Fruit fly (Drosophila melanogaster) whole organism, embryonic: Measurements from ENCODE around the gene woc.

Experiments
- CG10321 ChIP-seq: fragments of 200-800 bp; sonication (Bioruptor generic); IDR thresholded peaks from 2 replicates; pipeline ENCODE4 v1.3.6; 2022; ENCODE audit warnings: missing biosample characterization, missing genetic modification characterization
- CG10959 ChIP-seq: fragments of 200-800 bp; sonication (Bioruptor generic); IDR thresholded peaks from 2 replicates; pipeline ENCODE4 v1.3.6; 2022; ENCODE audit warnings: missing biosample characterization, missing genetic modification characterization
- CG12769 ChIP-seq: fragments of 200-800 bp; sonication (Bioruptor generic); optimal IDR thresholded peaks from 2 replicates; lab custom pipeline; 2019; ENCODE audit warnings: missing biosample characterization, mild to moderate bottlenecking, missing genetic modification characterization, moderate library complexity
- CG12942 ChIP-seq: fragments of 200-800 bp; sonication (Bioruptor generic); optimal IDR thresholded peaks from 3 replicates; lab custom pipeline; 2016; ENCODE audit warnings: missing biosample characterization, missing genetic modification characterization
- CG13123 ChIP-seq: fragments of 200-800 bp; sonication (Bioruptor generic); optimal IDR thresholded peaks from 2 replicates; lab custom pipeline; 2016; ENCODE audit warnings: missing biosample characterization, missing genetic modification characterization
- CG15514 ChIP-seq: fragments of 200-800 bp; sonication (Bioruptor generic); optimal IDR thresholded peaks from 3 replicates; lab custom pipeline; 2017; ENCODE audit warnings: missing biosample characterization, missing genetic modification characterization, mild to moderate bottlenecking, moderate library complexity, missing genetic modification reagents
- CG15601 ChIP-seq: fragments of 200-800 bp; sonication (Bioruptor generic); optimal IDR thresholded peaks from 3 replicates; lab custom pipeline; 2019; ENCODE audit warnings: missing biosample characterization, mild to moderate bottlenecking, missing genetic modification characterization, moderate library complexity
- CG16779 ChIP-seq: fragments of 200-800 bp; sonication (Bioruptor generic); IDR thresholded peaks from 2 replicates; pipeline ENCODE4 v1.3.6; 2022; ENCODE audit warnings: missing biosample characterization, missing genetic modification characterization
- CG16863 ChIP-seq: fragments of 200-800 bp; sonication (Bioruptor generic); optimal IDR thresholded peaks from 3 replicates; lab custom pipeline; 2016; ENCODE audit warnings: missing biosample characterization, missing genetic modification characterization
- CG17361 ChIP-seq: fragments of 200-800 bp; sonication (Bioruptor generic); IDR thresholded peaks from 3 replicates; pipeline ENCODE4 v1.3.6; 2022; ENCODE audit warnings: missing biosample characterization, missing genetic modification characterization
- CG2120 ChIP-seq: fragments of 200-800 bp; sonication (Bioruptor generic); optimal IDR thresholded peaks from 3 replicates; lab custom pipeline; 2016; ENCODE audit warnings: missing biosample characterization, missing genetic modification characterization
- CG3163 ChIP-seq: fragments of 200-800 bp; sonication (Bioruptor generic); optimal IDR thresholded peaks from 3 replicates; lab custom pipeline; 2016; ENCODE audit warnings: missing biosample characterization, missing genetic modification characterization
- CG42726 ChIP-seq: fragments of 200-800 bp; sonication (Bioruptor generic); IDR thresholded peaks from 2 replicates; pipeline ENCODE4 v1.3.6; 2022; ENCODE audit warnings: missing biosample characterization, missing genetic modification characterization; ENCODE audit not compliant: partially characterized antibody
- CG6272 ChIP-seq: fragments of 200-800 bp; sonication (Bioruptor generic); IDR thresholded peaks from 2 replicates; pipeline ENCODE4 v1.3.6; 2022; ENCODE audit warnings: missing biosample characterization, missing genetic modification characterization
- CG6813 ChIP-seq: fragments of 200-800 bp; sonication (Bioruptor generic); optimal IDR thresholded peaks from 2 replicates; lab custom pipeline; 2017; ENCODE audit warnings: missing biosample characterization, missing genetic modification characterization, mild to moderate bottlenecking, moderate library complexity, missing genetic modification reagents
- CG6854 ChIP-seq: fragments of 200-800 bp; sonication (Bioruptor generic); optimal IDR thresholded peaks from 3 replicates; lab custom pipeline; 2017; ENCODE audit warnings: missing biosample characterization, mild to moderate bottlenecking, missing genetic modification characterization
- CG8765 ChIP-seq: fragments of 200-800 bp; sonication (Bioruptor generic); IDR thresholded peaks from 2 replicates; pipeline ENCODE4 v1.3.6; 2022; ENCODE audit warnings: missing biosample characterization, missing genetic modification characterization
- CG8924 ChIP-seq: fragments of 200-800 bp; optimal IDR thresholded peaks from 3 replicates; lab custom pipeline; 2019; ENCODE audit warnings: missing biosample characterization, mild to moderate bottlenecking, missing genetic modification characterization, moderate library complexity
- CG8944 ChIP-seq: fragments of 200-800 bp; sonication (Bioruptor generic); optimal IDR thresholded peaks from 3 replicates; lab custom pipeline; 2016; ENCODE audit warnings: missing biosample characterization, missing genetic modification characterization
- CG9609 ChIP-seq: fragments of 200-800 bp; sonication (Bioruptor generic); optimal IDR thresholded peaks from 3 replicates; lab custom pipeline; 2016; ENCODE audit warnings: missing biosample characterization, missing genetic modification characterization
- D19B ChIP-seq: fragments of 200-800 bp; sonication (Bioruptor generic); optimal IDR thresholded peaks from 2 replicates; lab custom pipeline; 2017; ENCODE audit warnings: missing biosample characterization, mild to moderate bottlenecking, missing genetic modification characterization
- Doc3 ChIP-seq: fragments of 200-800 bp; sonication (Bioruptor generic); IDR thresholded peaks from 3 replicates; pipeline ENCODE4 v1.3.6; 2022; ENCODE audit warnings: missing biosample characterization, missing genetic modification characterization; ENCODE audit not compliant: partially characterized antibody
- ERR ChIP-seq: fragments of 200-800 bp; sonication (Bioruptor generic); optimal IDR thresholded peaks from 2 replicates; lab custom pipeline; 2016; ENCODE audit warnings: missing biosample characterization, missing genetic modification characterization
- Fer2 ChIP-seq: fragments of 200-800 bp; sonication (Bioruptor generic); optimal IDR thresholded peaks from 2 replicates; lab custom pipeline; 2018; ENCODE audit warnings: missing biosample characterization, mild to moderate bottlenecking, missing genetic modification characterization, moderate library complexity
- Hand ChIP-seq: fragments of 200-800 bp; sonication (Bioruptor generic); optimal IDR thresholded peaks from 2 replicates; lab custom pipeline; 2017; ENCODE audit warnings: mild to moderate bottlenecking, missing biosample characterization, missing genetic modification reagents, missing genetic modification characterization
- MBD-R2 ChIP-seq: fragments of 200-800 bp; sonication (Bioruptor generic); IDR thresholded peaks from 2 replicates; pipeline ENCODE4 v1.3.6; 2022; ENCODE audit warnings: missing biosample characterization, missing genetic modification characterization
- MESR4 ChIP-seq: fragments of 200-800 bp; sonication (Bioruptor generic); optimal IDR thresholded peaks from 2 replicates; lab custom pipeline; 2018; ENCODE audit warnings: missing biosample characterization, mild to moderate bottlenecking, missing genetic modification characterization, moderate library complexity
- Max ChIP-seq: fragments of 200-800 bp; sonication (Bioruptor generic); optimal IDR thresholded peaks from 2 replicates; lab custom pipeline; 2016; ENCODE audit warnings: missing biosample characterization, mild to moderate bottlenecking, missing genetic modification characterization
- NC2α ChIP-seq: fragments of 200-800 bp; sonication (Bioruptor generic); optimal IDR thresholded peaks from 2 replicates; lab custom pipeline; 2016; ENCODE audit warnings: missing biosample characterization, missing genetic modification characterization
- NFAT ChIP-seq: fragments of 200-800 bp; sonication (Bioruptor generic); IDR thresholded peaks from 2 replicates; pipeline ENCODE4 v1.3.6; 2022; ENCODE audit warnings: missing biosample characterization, missing genetic modification characterization
- Ptx1 ChIP-seq: fragments of 200-800 bp; sonication (Bioruptor generic); IDR thresholded peaks from 2 replicates; pipeline ENCODE4 v1.3.6; 2022; ENCODE audit warnings: missing biosample characterization, missing genetic modification characterization
- Six4 ChIP-seq: fragments of 200-800 bp; sonication (Bioruptor generic); optimal IDR thresholded peaks from 2 replicates; lab custom pipeline; 2016; ENCODE audit warnings: missing biosample characterization, missing genetic modification characterization
- Stat92E ChIP-seq, 3 experiments: fragments of >200 bp in 2 of 3; fragments of 200-800 bp in 1 of 3; sonication (Bioruptor generic) in 1 of 3; optimal IDR thresholded peaks; 2 replicates each; lab custom pipeline; 2017 to 2019; ENCODE audit warnings: missing biosample characterization in 3 of 3, missing genetic modification characterization in 3 of 3, mild to moderate bottlenecking in 1 of 3, moderate library complexity in 1 of 3
- dati ChIP-seq: fragments of 200-800 bp; sonication (Bioruptor generic); IDR thresholded peaks from 2 replicates; pipeline ENCODE4 v1.3.6; 2022; ENCODE audit warnings: missing biosample characterization, missing genetic modification characterization
- emc ChIP-seq: fragments of 200-800 bp; sonication (Bioruptor generic); optimal IDR thresholded peaks from 2 replicates; lab custom pipeline; 2016; ENCODE audit warnings: missing biosample characterization, missing genetic modification characterization
- eve ChIP-seq, 2 experiments: fragments of >200 bp; optimal IDR thresholded peaks; 2 replicates each; lab custom pipeline; 2017; ENCODE audit warnings: missing biosample characterization in 2 of 2, missing genetic modification characterization in 2 of 2
- ftz-f1 ChIP-seq: fragments of 200-800 bp; sonication (Bioruptor generic); optimal IDR thresholded peaks from 2 replicates; lab custom pipeline; 2016; ENCODE audit warnings: missing biosample characterization, missing genetic modification characterization
- ind ChIP-seq: fragments of 200-800 bp; sonication (Bioruptor generic); optimal IDR thresholded peaks from 3 replicates; lab custom pipeline; 2016; ENCODE audit warnings: missing biosample characterization, missing genetic modification characterization
- jing ChIP-seq: fragments of 200-800 bp; sonication (Bioruptor generic); optimal IDR thresholded peaks from 2 replicates; lab custom pipeline; 2018; ENCODE audit warnings: missing biosample characterization, mild to moderate bottlenecking, missing genetic modification characterization
- klu ChIP-seq: fragments of 200-800 bp; sonication (Bioruptor generic); IDR thresholded peaks from 2 replicates; pipeline ENCODE4 v1.3.6; 2022; ENCODE audit warnings: missing biosample characterization, missing genetic modification characterization
- lmd ChIP-seq: fragments of 200-800 bp; sonication (Bioruptor generic); IDR thresholded peaks from 2 replicates; pipeline ENCODE4 v1.3.6; 2022; ENCODE audit warnings: missing biosample characterization, missing genetic modification characterization
- lov ChIP-seq, 2 experiments: fragments of 200-800 bp in 1 of 2; fragments of >200 bp in 1 of 2; sonication (Bioruptor generic) in 1 of 2; IDR thresholded peaks in 1 of 2; optimal IDR thresholded peaks in 1 of 2; 2 replicates in 1 of 2; 3 replicates in 1 of 2; pipeline versions ENCODE4 v1.3.6 to Lab custom; 2017 to 2022; ENCODE audit warnings: missing biosample characterization in 1 of 2, missing genetic modification characterization in 1 of 2
- maf-S ChIP-seq: fragments of 200-800 bp; sonication (Bioruptor generic); optimal IDR thresholded peaks from 2 replicates; lab custom pipeline; 2016; ENCODE audit warnings: missing biosample characterization, missing genetic modification characterization
- nerfin-1 ChIP-seq: fragments of 200-800 bp; sonication (Bioruptor generic); optimal IDR thresholded peaks from 3 replicates; lab custom pipeline; 2019; ENCODE audit warnings: missing biosample characterization, mild to moderate bottlenecking, missing genetic modification characterization, moderate library complexity
- nom ChIP-seq: fragments of 200-800 bp; sonication (Bioruptor generic); optimal IDR thresholded peaks from 2 replicates; lab custom pipeline; 2017; ENCODE audit warnings: missing biosample characterization, missing genetic modification characterization, mild to moderate bottlenecking, moderate library complexity, missing genetic modification reagents
- p53 ChIP-seq: fragments of 200-800 bp; sonication (Bioruptor generic); optimal IDR thresholded peaks from 2 replicates; lab custom pipeline; 2016; ENCODE audit warnings: missing biosample characterization, missing genetic modification characterization
- seq ChIP-seq: fragments of 200-800 bp; sonication (Bioruptor generic); IDR thresholded peaks from 2 replicates; pipeline ENCODE4 v1.3.6; 2022; ENCODE audit warnings: missing biosample characterization, missing genetic modification characterization
- sna ChIP-seq: fragments of 200-800 bp; sonication (Bioruptor generic); IDR thresholded peaks from 2 replicates; pipeline ENCODE4 v1.3.6; 2022; ENCODE audit warnings: missing biosample characterization, missing genetic modification characterization; ENCODE audit not compliant: partially characterized antibody
- sqz ChIP-seq: fragments of 200-800 bp; sonication (Bioruptor generic); optimal IDR thresholded peaks from 3 replicates; lab custom pipeline; 2018; ENCODE audit warnings: missing biosample characterization, mild to moderate bottlenecking, missing genetic modification characterization
- ssp ChIP-seq: fragments of 200-800 bp; sonication (Bioruptor generic); IDR thresholded peaks from 2 replicates; pipeline ENCODE4 v1.3.6; 2022; ENCODE audit warnings: missing biosample characterization, missing genetic modification characterization
- wor ChIP-seq: fragments of 200-800 bp; sonication (Bioruptor generic); IDR thresholded peaks from 2 replicates; pipeline ENCODE4 v1.3.6; 2022; ENCODE audit warnings: missing biosample characterization, missing genetic modification characterization

The woc gene

DNA sequence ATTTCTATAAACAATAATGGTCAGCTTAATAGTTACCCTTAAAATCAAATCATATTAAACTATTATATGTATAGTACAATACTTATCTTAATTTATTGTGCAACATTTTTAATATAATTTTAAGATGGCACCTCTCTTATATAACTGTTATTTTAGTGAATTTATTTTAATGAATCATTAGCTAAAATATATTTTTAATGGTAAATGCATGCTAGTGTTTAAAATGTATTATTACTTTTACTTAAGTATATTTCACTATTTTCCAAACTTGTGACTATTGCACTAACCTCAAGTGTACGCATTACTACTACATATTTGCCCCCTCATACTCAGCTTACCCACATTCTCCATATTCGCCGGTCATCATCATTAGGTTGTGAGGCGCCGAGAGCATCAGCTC, 17.6 kb downstream of the woc start (continued):
- TF ChIP-seq CG8944 (GFP tag; lab: Kevin White, UChicago) (no peak), CG13123 (peak; percentile 41), Ptx1 (GFP tag; lab: Robert Waterston, UW) (peak; percentile 69), MESR4 (GFP tag; lab: Kevin White, UChicago) (no peak), MBD-R2 (no peak; the same call in 1 of the 2 replicates), lmd (GFP tag; lab: Robert Waterston, UW) (peak; percentile 69), ERR (no peak), Fer2 (tag; lab: Kevin White, UChicago) (peak; percentile 21), Six4 (GFP tag; lab: Kevin White, UChicago) (peak; percentile 53), lov (optimal IDR thresholded peaks at IDR 0.05; lab: Kevin White, UChicago) (no peak), lov (GFP tag; IDR thresholded peaks at IDR 0.05; lab: Robert Waterston, UW) (no peak), ftz-f1 (GFP tag; lab: Kevin White, UChicago) (no peak), CG15601 (tag; lab: Kevin White, UChicago) (peak; percentile 88), Max (GFP tag; lab: Kevin White, UChicago) (peak; percentile 15), ind (GFP tag; lab: Kevin White, UChicago) (peak; percentile 69), sna (GFP tag; lab: Robert Waterston, UW) (no peak), CG15514 (GFP tag; lab: Kevin White, UChicago) (peak; percentile 47), CG10959 (GFP tag; lab: Robert Waterston, UW) (no peak), p53 (no peak), maf-S (GFP tag; lab: Kevin White, UChicago) (no peak), CG3163 (GFP tag; lab: Kevin White, UChicago) (no peak), nerfin-1 (tag; lab: Kevin White, UChicago) (peak; percentile 87), ssp (GFP tag; lab: Robert Waterston, UW) (no peak), NC2α (GFP tag; lab: Kevin White, UChicago) (no peak), sqz (no peak), CG42726 (no peak), CG6813 (GFP tag; lab: Kevin White, UChicago) (peak; percentile 53), jing (GFP tag; lab: Kevin White, UChicago) (no peak), CG17361 (peak; percentile 94), eve (GFP tag; optimal IDR thresholded peaks at IDR 0.05; lab: Kevin White, UChicago) (no peak), CG8924 (tag; lab: Kevin White, UChicago) (peak; percentile 94), Stat92E (GFP tag; optimal IDR thresholded peaks at IDR 0.05; lab: Kevin White, UChicago) (peak in 1 of 3 experiments; percentile 44), CG2120 (GFP tag; lab: Kevin White, UChicago) (peak; percentile 31), CG10321 (GFP tag; lab: Robert Waterston, UW) (no peak), wor (peak; percentile 27; the same call in 1 of the 2 replicates), CG6272 (GFP tag; lab: Robert Waterston, UW) (no peak), Hand (peak; percentile 67), NFAT (GFP tag; lab: Robert Waterston, UW) (no peak), CG6854 (GFP tag; lab: Kevin White, UChicago) (peak; percentile 57), D19B (GFP tag; lab: Kevin White, UChicago) (peak; percentile 10), CG16779 (GFP tag; lab: Robert Waterston, UW) (no peak), klu (GFP tag; lab: Robert Waterston, UW) (no peak; the same call in 1 of the 2 replicates), CG16863 (no peak), CG12942 (GFP tag; lab: Kevin White, UChicago) (peak; percentile 46), CG9609 (GFP tag; lab: Kevin White, UChicago) (no peak), seq (GFP tag; lab: Robert Waterston, UW) (no peak), dati (GFP tag; lab: Robert Waterston, UW) (no peak), emc (GFP tag; lab: Kevin White, UChicago) (no peak), CG12769 (tag; lab: Kevin White, UChicago) (peak; percentile 52), nom (GFP tag; lab: Kevin White, UChicago) (peak; percentile 56), CG8765 (GFP tag; lab: Robert Waterston, UW) (no peak), Doc3 (GFP tag; lab: Robert Waterston, UW) (no peak)
